Worm (Caenorhabditis elegans) whole organism, late embryonic: ENCODE measurements around the gene dop-4.

Experiments
- F13H6.1 ChIP-seq: sonication (generic microtip); optimal IDR thresholded peaks from 2 replicates; lab custom pipeline; 2016; ENCODE audit warnings: missing genetic modification characterization, missing compliant biosample characterization
- K02D7.2 ChIP-seq: sonication (generic microtip); optimal IDR thresholded peaks from 2 replicates; lab custom pipeline; 2017; ENCODE audit warnings: mild to moderate bottlenecking, missing genetic modification characterization, missing compliant biosample characterization
- T23F11.4 ChIP-seq: fragments of 200-800 bp; sonication (Bioruptor generic); optimal IDR thresholded peaks from 2 replicates; lab custom pipeline; 2018; ENCODE audit warnings: mild to moderate bottlenecking, missing genetic modification characterization, missing compliant biosample characterization
- ahr-1 ChIP-seq: sonication (generic microtip); optimal IDR thresholded peaks from 2 replicates; lab custom pipeline; 2016; ENCODE audit warnings: missing genetic modification characterization, missing compliant biosample characterization
- ceh-22 ChIP-seq: sonication (generic microtip); optimal IDR thresholded peaks from 2 replicates; lab custom pipeline; 2017; ENCODE audit warnings: missing biosample characterization, missing genetic modification characterization
- ceh-30 ChIP-seq: fragments of 150-350 bp; optimal IDR thresholded peaks from 2 replicates; lab custom pipeline; 2014; ENCODE audit warnings: missing biosample characterization, missing genetic modification characterization
- dmd-4 ChIP-seq: sonication (generic microtip); optimal IDR thresholded peaks from 2 replicates; lab custom pipeline; 2016; ENCODE audit warnings: borderline replicate concordance, missing genetic modification characterization, missing compliant biosample characterization
- elt-4 ChIP-seq: sonication (generic microtip); optimal IDR thresholded peaks from 2 replicates; lab custom pipeline; 2016; ENCODE audit warnings: missing genetic modification characterization, missing compliant biosample characterization
- fkh-10 ChIP-seq: fragments of 150-350 bp; optimal IDR thresholded peaks from 2 replicates; lab custom pipeline; 2014; ENCODE audit warnings: missing biosample characterization, missing genetic modification reagents, missing genetic modification characterization
- hlh-15 ChIP-seq: sonication (generic microtip); optimal IDR thresholded peaks from 2 replicates; lab custom pipeline; 2016; ENCODE audit warnings: missing genetic modification characterization, missing compliant biosample characterization
- nhr-11 ChIP-seq: fragments of 150-350 bp; optimal IDR thresholded peaks from 2 replicates; lab custom pipeline; 2014; ENCODE audit warnings: missing biosample characterization, missing genetic modification characterization
- pat-9 ChIP-seq: fragments of 200-800 bp; sonication (Bioruptor generic); optimal IDR thresholded peaks from 2 replicates; lab custom pipeline; 2018; ENCODE audit warnings: mild to moderate bottlenecking, missing genetic modification characterization, moderate library complexity, missing compliant biosample characterization
- pqm-1 ChIP-seq: sonication (generic microtip); optimal IDR thresholded peaks from 2 replicates; lab custom pipeline; 2016; ENCODE audit warnings: missing genetic modification characterization, missing compliant biosample characterization
- syd-9 ChIP-seq: sonication (generic microtip); optimal IDR thresholded peaks from 2 replicates; lab custom pipeline; 2016; ENCODE audit warnings: mild to moderate bottlenecking, missing genetic modification characterization, moderate library complexity, missing compliant biosample characterization

- no peak for TF ChIP-seq ahr-1 (tag; lab: Kevin White, UChicago)
- TF ChIP-seq K02D7.2: no peak
- no peak for TF ChIP-seq T23F11.4 (GFP tag; lab: Kevin White, UChicago)
- TF ChIP-seq ceh-30 (tag; lab: Kevin White, UChicago): no peak
- no peak for TF ChIP-seq ceh-22 (tag; lab: Kevin White, UChicago)
- TF ChIP-seq syd-9: no peak
- no peak for TF ChIP-seq dmd-4 (tag; lab: Kevin White, UChicago)
- no peak for TF ChIP-seq F13H6.1
- TF ChIP-seq fkh-10 (GFP tag; lab: Kevin White, UChicago): no peak
- no peak for TF ChIP-seq nhr-11 (tag; lab: Kevin White, UChicago)
- TF ChIP-seq pqm-1 (tag; lab: Kevin White, UChicago): no peak
- no peak for TF ChIP-seq pat-9 (tag; lab: Kevin White, UChicago)
- no peak for TF ChIP-seq elt-4 (tag; lab: Kevin White, UChicago)
- no peak for TF ChIP-seq hlh-15
These were observed 660 bp downstream of the dop-4 start for ce11 chrX:1295713-1296112.
